Worm (Caenorhabditis elegans) whole organism, L1 larva: ENCODE data around the gene ZC504.1.

ENCODE experiments used
- C04F5.9 ChIP-seq: sonication (generic microtip); optimal IDR thresholded peaks from 2 replicates; lab custom pipeline; 2016; ENCODE audit warnings: missing genetic modification characterization, missing compliant biosample characterization
- C16A3.4 ChIP-seq: fragments of 150-350 bp; optimal IDR thresholded peaks from 2 replicates; lab custom pipeline; 2014; ENCODE audit warnings: missing biosample characterization, missing genetic modification characterization
- C34B4.2 ChIP-seq: sonication (generic microtip); optimal IDR thresholded peaks from 2 replicates; lab custom pipeline; 2017; ENCODE audit warnings: mild to moderate bottlenecking, missing genetic modification characterization, missing compliant biosample characterization
- F16B12.6 ChIP-seq: fragments of 150-350 bp; optimal IDR thresholded peaks from 2 replicates; lab custom pipeline; 2014; ENCODE audit warnings: missing biosample characterization, missing genetic modification characterization
- blmp-1 ChIP-seq: fragments of 150-350 bp; optimal IDR thresholded peaks from 2 replicates; lab custom pipeline; 2014; ENCODE audit warnings: missing biosample characterization, missing genetic modification characterization
- ceh-63 ChIP-seq: fragments of 200-800 bp; sonication (Bioruptor generic); optimal IDR thresholded peaks from 2 replicates; lab custom pipeline; 2018; ENCODE audit warnings: mild to moderate bottlenecking, missing genetic modification characterization, missing compliant biosample characterization
- ceh-82 ChIP-seq, 3 experiments: fragments of 150-350 bp in 1 of 3; sonication (generic microtip) in 2 of 3; optimal IDR thresholded peaks; 2 replicates each; lab custom pipeline; 2014 to 2017; ENCODE audit warnings: missing biosample characterization in 3 of 3, missing genetic modification characterization in 3 of 3
- ceh-88 ChIP-seq: fragments of 200-800 bp; sonication (Bioruptor generic); IDR thresholded peaks from 2 replicates; pipeline ENCODE4 v1.3.6; 2022; ENCODE audit warnings: missing genetic modification characterization, missing compliant biosample characterization
- dsc-1 ChIP-seq: sonication (generic microtip); optimal IDR thresholded peaks from 2 replicates; lab custom pipeline; 2016; ENCODE audit warnings: mild to moderate bottlenecking, missing genetic modification characterization, missing compliant biosample characterization
- efl-1 ChIP-seq, 4 experiments: fragments of 150-350 bp; optimal IDR thresholded peaks in 3 of 4; peaks in 1 of 4; 1 replicate in 1 of 4; 2 replicates in 3 of 4; lab custom pipeline; 2014; ENCODE audit warnings: missing biosample characterization in 2 of 4, missing genetic modification characterization in 2 of 4, missing genetic modification reagents in 2 of 4
- efl-3 ChIP-seq: fragments of 200-800 bp; sonication (Bioruptor generic); optimal IDR thresholded peaks from 2 replicates; lab custom pipeline; 2018; ENCODE audit warnings: mild to moderate bottlenecking, missing genetic modification characterization, missing compliant biosample characterization
- egl-13 ChIP-seq: sonication (generic microtip); optimal IDR thresholded peaks from 2 replicates; lab custom pipeline; 2016; ENCODE audit warnings: missing genotype, missing genetic modification reagents, missing genetic modification characterization, missing compliant biosample characterization
- fos-1 ChIP-seq: fragments of 150-350 bp; optimal IDR thresholded peaks from 2 replicates; lab custom pipeline; 2014; ENCODE audit warnings: missing biosample characterization, missing genetic modification characterization
- hlh-17 ChIP-seq: fragments of 200-800 bp; sonication (Bioruptor generic); optimal IDR thresholded peaks from 2 replicates; lab custom pipeline; 2018; ENCODE audit warnings: missing genetic modification characterization, mild to moderate bottlenecking, missing compliant biosample characterization, moderate library complexity, borderline replicate concordance
- hlh-4 ChIP-seq: sonication (generic microtip); optimal IDR thresholded peaks from 2 replicates; lab custom pipeline; 2016; ENCODE audit warnings: mild to moderate bottlenecking, missing genetic modification characterization, missing compliant biosample characterization
- hpl-2 ChIP-seq: fragments of 150-350 bp; optimal IDR thresholded peaks from 2 replicates; lab custom pipeline; 2014; ENCODE audit warnings: missing biosample characterization, missing genetic modification reagents, missing genetic modification characterization
- jun-1 ChIP-seq: fragments of 150-350 bp; optimal IDR thresholded peaks from 2 replicates; lab custom pipeline; 2014; ENCODE audit warnings: missing biosample characterization, missing genetic modification reagents, missing genetic modification characterization
- lin-13 ChIP-seq: fragments of 150-350 bp; optimal IDR thresholded peaks from 2 replicates; lab custom pipeline; 2014; ENCODE audit warnings: missing biosample characterization, missing genetic modification reagents, missing genetic modification characterization
- lin-14 ChIP-seq: fragments of 200-800 bp; sonication (Bioruptor generic); optimal IDR thresholded peaks from 2 replicates; lab custom pipeline; 2018; ENCODE audit warnings: mild to moderate bottlenecking, missing genetic modification characterization, moderate library complexity, missing compliant biosample characterization
- lin-35 ChIP-seq, 2 experiments: fragments of 150-350 bp; optimal IDR thresholded peaks; 2 replicates each; lab custom pipeline; 2014; ENCODE audit warnings: missing biosample characterization in 2 of 2, missing genetic modification characterization in 2 of 2, missing genetic modification reagents in 2 of 2
- lir-3 ChIP-seq: sonication (generic microtip); optimal IDR thresholded peaks from 2 replicates; lab custom pipeline; 2016; ENCODE audit warnings: mild to moderate bottlenecking, missing genetic modification characterization, moderate library complexity, missing compliant biosample characterization; ENCODE audit not compliant: poor library complexity
- lsy-2 ChIP-seq, 2 experiments: fragments of 150-350 bp; optimal IDR thresholded peaks; 2 replicates each; lab custom pipeline; 2014; ENCODE audit warnings: missing biosample characterization in 2 of 2, missing genetic modification characterization in 2 of 2
- mab-9 ChIP-seq: fragments of 200-800 bp; sonication (Bioruptor generic); IDR thresholded peaks from 2 replicates; pipeline ENCODE4 v1.3.6; 2022; ENCODE audit warnings: missing genetic modification reagents, missing genetic modification characterization, missing compliant biosample characterization
- mep-1 ChIP-seq: fragments of 150-350 bp; optimal IDR thresholded peaks from 2 replicates; lab custom pipeline; 2014; ENCODE audit warnings: missing biosample characterization, missing genetic modification characterization
- nhr-12 ChIP-seq: sonication (generic microtip); optimal IDR thresholded peaks from 2 replicates; lab custom pipeline; 2017; ENCODE audit warnings: missing biosample characterization, missing genetic modification characterization
- nhr-20 ChIP-seq: sonication (generic microtip); optimal IDR thresholded peaks from 2 replicates; lab custom pipeline; 2016; ENCODE audit warnings: mild to moderate bottlenecking, missing genetic modification characterization, missing compliant biosample characterization
- nhr-237 ChIP-seq: fragments of 150-350 bp; optimal IDR thresholded peaks from 2 replicates; lab custom pipeline; 2014; ENCODE audit warnings: missing biosample characterization, missing genetic modification characterization
- nhr-71 ChIP-seq: sonication (generic microtip); optimal IDR thresholded peaks from 2 replicates; lab custom pipeline; 2016; ENCODE audit warnings: mild to moderate bottlenecking, missing genetic modification characterization, moderate library complexity, missing compliant biosample characterization
- nhr-76 ChIP-seq: sonication (generic microtip); optimal IDR thresholded peaks from 2 replicates; lab custom pipeline; 2017; ENCODE audit warnings: missing biosample characterization, missing genetic modification characterization
- nhr-77 ChIP-seq: fragments of 150-350 bp; optimal IDR thresholded peaks from 2 replicates; lab custom pipeline; 2014; ENCODE audit warnings: missing biosample characterization, missing genetic modification characterization
- nhr-84 ChIP-seq: sonication (generic microtip); optimal IDR thresholded peaks from 2 replicates; lab custom pipeline; 2017; ENCODE audit warnings: missing biosample characterization, missing genetic modification characterization
- nhr-85 ChIP-seq: sonication (generic microtip); peaks from one replicate; lab custom pipeline; 2016; ENCODE audit warnings: missing genetic modification characterization, inconsistent platforms, missing compliant biosample characterization
- nhr-90 ChIP-seq: sonication (generic microtip); optimal IDR thresholded peaks from 2 replicates; lab custom pipeline; 2016; ENCODE audit warnings: mild to moderate bottlenecking, missing genetic modification characterization, missing compliant biosample characterization; ENCODE audit not compliant: poor library complexity
- pax-3 ChIP-seq: fragments of 200-800 bp; sonication (Bioruptor generic); optimal IDR thresholded peaks from 2 replicates; lab custom pipeline; 2018; ENCODE audit warnings: mild to moderate bottlenecking, missing genetic modification characterization, moderate library complexity, missing compliant biosample characterization
- rnt-1 ChIP-seq: sonication (generic microtip); optimal IDR thresholded peaks from 2 replicates; lab custom pipeline; 2016; ENCODE audit warnings: mild to moderate bottlenecking, missing genetic modification characterization, moderate library complexity, missing compliant biosample characterization
- skn-1 ChIP-seq: fragments of 150-350 bp; optimal IDR thresholded peaks from 2 replicates; lab custom pipeline; 2014; ENCODE audit warnings: missing biosample characterization, missing genetic modification characterization
- snu-23 ChIP-seq: sonication (generic microtip); optimal IDR thresholded peaks from 2 replicates; lab custom pipeline; 2016; ENCODE audit warnings: missing genetic modification characterization, missing compliant biosample characterization
- swsn-7 ChIP-seq: sonication (generic microtip); optimal IDR thresholded peaks from 2 replicates; lab custom pipeline; 2016; ENCODE audit warnings: missing genetic modification characterization, missing compliant biosample characterization
- tbx-2 ChIP-seq: sonication (generic microtip); optimal IDR thresholded peaks from 2 replicates; lab custom pipeline; 2016; ENCODE audit warnings: missing genetic modification characterization, missing compliant biosample characterization
- unc-130 ChIP-seq: fragments of 150-350 bp; optimal IDR thresholded peaks from 2 replicates; lab custom pipeline; 2017; ENCODE audit warnings: missing biosample characterization, missing genetic modification characterization, inconsistent platforms
- unc-30 ChIP-seq: sonication (generic microtip); optimal IDR thresholded peaks from 2 replicates; lab custom pipeline; 2017; ENCODE audit warnings: missing biosample characterization, missing genetic modification characterization
- zag-1 ChIP-seq: fragments of 150-350 bp; optimal IDR thresholded peaks from 2 replicates; lab custom pipeline; 2014; ENCODE audit warnings: missing biosample characterization, missing genetic modification characterization
- ztf-11 ChIP-seq, 2 experiments: sonication (generic microtip); optimal IDR thresholded peaks; 2 replicates each; lab custom pipeline; 2016 to 2017; ENCODE audit warnings: missing genetic modification characterization in 2 of 2, missing biosample characterization in 1 of 2, missing compliant biosample characterization in 1 of 2

The ZC504.1 gene

DNA sequence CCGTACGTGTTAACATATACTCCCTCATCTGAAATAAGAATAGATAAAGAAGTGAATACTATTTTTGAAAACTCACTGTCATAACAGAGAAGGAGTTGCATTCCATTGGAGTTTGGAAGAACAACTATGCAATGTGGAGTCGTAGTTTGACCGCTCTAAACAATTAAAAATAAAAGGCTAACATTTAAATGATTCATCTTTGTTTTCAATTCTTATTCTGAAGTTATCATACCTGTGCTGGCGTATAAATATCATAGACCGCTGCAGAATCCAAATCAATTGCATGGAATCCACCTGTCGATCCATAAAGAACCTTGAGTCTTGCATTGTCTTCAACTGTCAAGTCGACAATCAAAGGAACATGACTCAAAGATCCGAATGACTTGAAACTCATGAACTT, 15.8 kb downstream of the ZC504.1 start:
- TF ChIP-seq nhr-85 (tag; lab: Kevin White, UChicago) (peak; percentile 30), pax-3 (no peak)

DNA sequence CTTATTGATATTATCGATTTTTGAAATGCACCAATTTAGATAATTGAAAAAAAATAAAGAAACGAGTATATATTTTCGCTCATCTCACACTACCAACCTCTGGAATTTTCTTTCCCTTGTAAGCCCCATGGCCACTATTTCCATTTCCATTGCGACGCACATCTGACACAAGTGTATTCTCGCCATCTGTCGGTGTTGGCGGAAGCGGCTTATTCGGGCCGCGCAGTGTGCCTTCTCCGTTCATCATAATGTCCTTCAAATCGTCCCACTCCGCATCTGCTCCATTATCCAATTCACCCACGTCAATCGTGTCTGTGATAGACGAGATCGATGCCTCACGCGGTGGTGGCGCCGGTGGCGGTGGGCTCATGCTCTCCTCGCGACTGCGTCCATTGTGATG, 17.8 kb downstream of the ZC504.1 start:
- TF ChIP-seq ceh-88 = no peak
- no peak for TF ChIP-seq efl-1 (optimal IDR thresholded peaks at IDR 0.05; lab: Kevin White, UChicago)
- peak in 1 of 2 experiments; percentile 41 for TF ChIP-seq efl-1 (GFP tag; optimal IDR thresholded peaks at IDR 0.05 in 1 of 2; lab: Kevin White, UChicago)
- peak in 1 of 2 experiments; percentile 48 for TF ChIP-seq ztf-11 (tag; optimal IDR thresholded peaks at IDR 0.05; lab: Kevin White, UChicago)
- no peak for TF ChIP-seq unc-30
- no peak for TF ChIP-seq snu-23
- no peak for TF ChIP-seq blmp-1 (tag; lab: Kevin White, UChicago)
- TF ChIP-seq lsy-2 (tag; optimal IDR thresholded peaks at IDR 0.05; lab: Kevin White, UChicago) = no peak
- TF ChIP-seq lir-3 (tag; lab: Kevin White, UChicago) = no peak
- no peak for TF ChIP-seq ceh-82 (tag; optimal IDR thresholded peaks at IDR 0.05; lab: Kevin White, UChicago)
- no peak for TF ChIP-seq nhr-77 (tag; lab: Kevin White, UChicago)
- TF ChIP-seq nhr-20 = no peak
- TF ChIP-seq fos-1 = no peak
- no peak for TF ChIP-seq nhr-71 (tag; lab: Kevin White, UChicago)
- no peak for TF ChIP-seq lin-35 (GFP tag; optimal IDR thresholded peaks at IDR 0.05; lab: Kevin White, UChicago)

DNA sequence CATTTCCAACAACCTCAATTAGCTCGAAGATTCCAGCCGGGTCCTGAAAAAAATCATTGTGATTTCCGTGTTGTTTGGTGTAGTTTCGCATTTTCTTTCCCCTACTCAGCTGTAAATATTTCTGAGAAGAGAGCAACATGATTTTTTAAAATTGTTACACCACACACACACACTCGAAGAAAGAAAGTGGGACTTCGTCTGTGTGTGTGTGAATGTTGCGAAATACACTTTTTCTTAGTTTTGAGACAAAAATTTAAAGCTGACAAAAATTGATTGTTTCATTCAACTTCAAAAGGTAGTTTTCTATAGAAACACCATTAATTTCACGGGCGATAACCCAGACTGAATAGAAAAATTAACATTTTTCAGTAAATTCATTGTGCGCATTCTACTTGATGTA, 21.2 kb downstream of the ZC504.1 start:
- no peak for TF ChIP-seq nhr-12 (tag; lab: Kevin White, UChicago)
- TF ChIP-seq nhr-76 (tag; lab: Kevin White, UChicago) = no peak
- TF ChIP-seq hpl-2 (GFP tag; lab: Kevin White, UChicago) = no peak
- TF ChIP-seq efl-1 (optimal IDR thresholded peaks at IDR 0.05; lab: Kevin White, UChicago) = no peak
- TF ChIP-seq efl-1 (GFP tag; optimal IDR thresholded peaks at IDR 0.05 in 1 of 2; lab: Kevin White, UChicago) = peak in 1 of 2 experiments; percentile 38
- no peak for TF ChIP-seq jun-1 (tag; lab: Kevin White, UChicago)
- TF ChIP-seq zag-1 = no peak
- TF ChIP-seq nhr-85 (tag; lab: Kevin White, UChicago) = peak; percentile 49
- peak; percentile 5 for TF ChIP-seq lin-14 (GFP tag; lab: Kevin White, UChicago)
- no peak for TF ChIP-seq fos-1

DNA sequence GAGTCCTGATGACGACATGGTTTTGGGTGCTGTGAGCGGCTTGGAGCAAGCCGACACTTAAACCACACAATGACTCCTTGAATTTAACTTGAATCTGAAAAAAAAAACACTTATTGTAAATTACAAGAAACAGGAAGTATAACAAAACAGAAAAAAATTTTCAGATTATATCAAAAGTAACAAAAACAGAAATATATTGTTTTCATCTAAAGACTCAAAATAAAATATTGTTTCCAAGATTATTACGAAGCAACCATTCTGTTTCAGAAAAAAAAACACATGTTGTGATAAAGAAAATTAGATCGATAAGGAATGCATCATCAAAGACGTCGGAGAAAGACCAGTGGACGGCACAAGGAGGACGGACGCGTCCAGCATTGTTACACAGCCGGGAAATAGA, 21.6 kb downstream of the ZC504.1 start, which contains the start of gene mig-15:
TSS of gene mig-15 (minus strand) at position 101 of the 400 bp plus-strand sequence.
- TF ChIP-seq nhr-85 (tag; lab: Kevin White, UChicago) (no peak), nhr-90 (tag; lab: Kevin White, UChicago) (no peak), tbx-2 (tag; lab: Kevin White, UChicago) (no peak), C16A3.4 (tag; lab: Kevin White, UChicago) (no peak), F16B12.6 (tag; lab: Kevin White, UChicago) (no peak), rnt-1 (tag; lab: Kevin White, UChicago) (no peak), lin-13 (no peak), egl-13 (tag; lab: Kevin White, UChicago) (no peak), nhr-84 (tag; lab: Kevin White, UChicago) (no peak), hlh-17 (GFP tag; lab: Kevin White, UChicago) (no peak), nhr-76 (tag; lab: Kevin White, UChicago) (no peak), ceh-63 (GFP tag; lab: Kevin White, UChicago) (no peak), efl-1 (optimal IDR thresholded peaks at IDR 0.05; lab: Kevin White, UChicago) (no peak), efl-1 (GFP tag; optimal IDR thresholded peaks at IDR 0.05 in 1 of 2; lab: Kevin White, UChicago) (no peak), C34B4.2 (tag; lab: Kevin White, UChicago) (no peak), nhr-237 (no peak), nhr-20 (no peak)

DNA sequence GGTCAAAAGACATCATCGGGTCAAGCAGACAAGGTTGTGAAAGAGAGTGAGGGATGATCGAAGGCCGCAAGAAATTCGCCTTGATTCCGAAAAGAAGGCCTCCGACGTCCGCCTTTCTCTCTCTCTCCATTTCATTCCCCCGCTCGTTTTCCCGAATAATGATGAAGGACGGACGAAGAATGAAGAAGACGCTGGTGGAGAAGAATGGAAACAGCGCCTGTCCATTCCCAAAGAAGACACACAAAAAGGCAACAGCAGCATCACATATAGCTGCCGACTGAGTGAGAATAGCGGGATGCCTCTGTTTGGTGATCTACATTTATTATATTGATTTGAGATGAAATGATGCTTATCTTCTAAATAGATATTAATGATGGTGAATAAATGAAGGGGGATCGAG, 22.3 kb downstream of the ZC504.1 start:
- TF ChIP-seq unc-130 (tag; lab: Kevin White, UChicago) (no peak), rnt-1 (tag; lab: Kevin White, UChicago) (no peak), snu-23 (peak; percentile 24), lin-13 (no peak), hlh-17 (GFP tag; lab: Kevin White, UChicago) (no peak), nhr-84 (tag; lab: Kevin White, UChicago) (no peak), mab-9 (GFP tag; lab: Robert Waterston, UW) (no peak), tbx-2 (tag; lab: Kevin White, UChicago) (no peak), C04F5.9 (tag; lab: Kevin White, UChicago) (no peak), nhr-85 (tag; lab: Kevin White, UChicago) (peak; percentile 35), dsc-1 (tag; lab: Kevin White, UChicago) (no peak), ceh-82 (tag; optimal IDR thresholded peaks at IDR 0.05; lab: Kevin White, UChicago) (no peak), skn-1 (no peak), egl-13 (tag; lab: Kevin White, UChicago) (no peak), efl-3 (no peak), blmp-1 (tag; lab: Kevin White, UChicago) (peak; percentile 93), lin-14 (GFP tag; lab: Kevin White, UChicago) (peak; percentile 66), swsn-7 (tag; lab: Kevin White, UChicago) (no peak), mep-1 (tag; lab: Kevin White, UChicago) (peak; percentile 45), hlh-4 (tag; lab: Kevin White, UChicago) (no peak)
